Worm (Caenorhabditis elegans): Measurements from ENCODE around the gene C47D12.4.

The C47D12.4 gene

DNA sequence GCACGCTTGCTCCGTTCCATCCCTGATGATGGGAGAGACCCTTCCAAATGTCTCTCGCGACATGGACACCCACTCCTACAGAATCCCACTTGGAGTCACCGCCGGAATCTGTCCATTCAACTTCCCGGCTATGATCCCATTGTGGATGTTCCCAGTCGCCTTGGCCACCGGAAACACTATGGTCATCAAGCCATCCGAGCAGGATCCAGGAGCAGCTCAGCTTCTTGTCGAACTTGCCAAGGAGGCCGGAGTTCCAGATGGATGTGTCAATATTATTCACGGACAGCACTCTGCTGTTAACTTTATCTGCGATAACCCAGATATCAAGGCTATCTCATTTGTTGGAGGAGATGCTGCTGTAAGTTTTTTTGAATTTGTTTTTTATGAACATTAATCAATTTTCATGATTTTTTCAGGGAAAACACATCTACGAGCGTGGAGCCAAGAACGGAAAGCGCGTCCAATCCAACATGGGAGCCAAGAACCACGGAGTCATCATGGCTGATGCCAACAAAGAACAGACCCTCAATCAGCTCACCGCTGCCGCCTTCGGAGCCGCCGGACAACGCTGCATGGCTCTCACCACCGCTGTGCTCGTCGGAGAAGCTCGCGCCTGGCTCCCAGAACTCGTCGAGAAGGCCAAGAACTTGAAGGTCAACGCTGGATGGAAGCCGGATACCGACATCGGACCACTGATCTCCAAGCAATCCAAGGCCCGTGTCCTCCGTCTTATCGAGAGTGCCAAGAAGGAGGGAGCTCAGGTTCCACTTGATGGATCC lies 48.4 kb downstream of the C47D12.4 start:
- TF ChIP-seq unc-62 (GFP tag; optimal IDR thresholded peaks at IDR 0.05), result no peak

- TF ChIP-seq unc-62 (GFP tag; optimal IDR thresholded peaks at IDR 0.05), result no peak
Observed at ce11 chrII:11731174-11731724, 49.7 kb downstream of the C47D12.4 start.
